Fruit fly (Drosophila melanogaster): ENCODE measurements around the gene Rab9Fb.

DNA sequence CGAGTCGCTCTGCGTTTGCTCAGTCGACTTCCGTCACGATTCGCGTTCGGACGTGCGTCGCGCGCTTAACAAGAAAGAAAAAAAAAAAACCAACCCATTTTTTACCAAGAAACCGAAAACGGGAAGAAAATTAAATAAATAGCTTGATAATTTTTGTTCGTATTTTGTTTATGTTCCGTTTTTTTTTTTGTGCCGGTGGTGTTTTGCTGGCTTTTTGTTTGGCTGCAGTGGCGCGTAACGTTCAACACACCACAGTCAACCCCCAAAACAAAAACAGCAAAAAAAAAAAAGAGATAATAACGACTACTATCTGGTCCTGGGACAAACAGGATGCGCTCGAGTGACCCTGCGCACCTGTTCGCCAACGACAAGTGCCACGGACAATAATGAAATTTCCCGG, 46.8 kb downstream of the Rab9Fb start, which contains the start of gene CG43901:
- no peak for TF ChIP-seq h (optimal IDR thresholded peaks at IDR 0.05)
- no peak for TF ChIP-seq ttk (optimal IDR thresholded peaks at IDR 0.05)
- TF ChIP-seq psq (optimal IDR thresholded peaks at IDR 0.05) = no peak
- no peak for TF ChIP-seq Myc (optimal IDR thresholded peaks at IDR 0.05)

Data from Kc167 (cell line).